Worm (Caenorhabditis elegans) whole organism, L1 larva: Measurements from ENCODE around the gene eas-1.

Experiments
- C04F5.9 ChIP-seq: sonication (generic microtip); optimal IDR thresholded peaks from 2 replicates; lab custom pipeline; 2016; ENCODE audit warnings: missing genetic modification characterization, missing compliant biosample characterization
- C16A3.4 ChIP-seq: fragments of 150-350 bp; optimal IDR thresholded peaks from 2 replicates; lab custom pipeline; 2014; ENCODE audit warnings: missing biosample characterization, missing genetic modification characterization
- F16B12.6 ChIP-seq: fragments of 150-350 bp; optimal IDR thresholded peaks from 2 replicates; lab custom pipeline; 2014; ENCODE audit warnings: missing biosample characterization, missing genetic modification characterization
- Y116A8C.19 ChIP-seq: sonication (generic microtip); optimal IDR thresholded peaks from 2 replicates; lab custom pipeline; 2016; ENCODE audit warnings: missing compliant biosample characterization, missing genetic modification characterization, borderline replicate concordance
- aly-2 ChIP-seq: fragments of 150-350 bp; optimal IDR thresholded peaks from 2 replicates; lab custom pipeline; 2014; ENCODE audit warnings: missing biosample characterization, missing genetic modification characterization
- ama-1 ChIP-seq: fragments of 150-350 bp; optimal IDR thresholded peaks from 2 replicates; lab custom pipeline; 2014
- blmp-1 ChIP-seq: fragments of 150-350 bp; optimal IDR thresholded peaks from 2 replicates; lab custom pipeline; 2014; ENCODE audit warnings: missing biosample characterization, missing genetic modification characterization
- ceh-63 ChIP-seq: fragments of 200-800 bp; sonication (Bioruptor generic); optimal IDR thresholded peaks from 2 replicates; lab custom pipeline; 2018; ENCODE audit warnings: mild to moderate bottlenecking, missing genetic modification characterization, missing compliant biosample characterization
- ces-1 ChIP-seq: fragments of 150-350 bp; optimal IDR thresholded peaks from 2 replicates; lab custom pipeline; 2014; ENCODE audit warnings: missing biosample characterization, missing genetic modification reagents, missing genetic modification characterization
- dpl-1 ChIP-seq, 3 experiments: fragments of 150-350 bp in 2 of 3; sonication (generic microtip) in 1 of 3; optimal IDR thresholded peaks; 2 replicates each; lab custom pipeline; 2014 to 2017; ENCODE audit warnings: missing biosample characterization in 3 of 3, missing genetic modification characterization in 3 of 3, missing genetic modification reagents in 3 of 3
- dsc-1 ChIP-seq: sonication (generic microtip); optimal IDR thresholded peaks from 2 replicates; lab custom pipeline; 2016; ENCODE audit warnings: mild to moderate bottlenecking, missing genetic modification characterization, missing compliant biosample characterization
- egl-13 ChIP-seq: sonication (generic microtip); optimal IDR thresholded peaks from 2 replicates; lab custom pipeline; 2016; ENCODE audit warnings: missing genotype, missing genetic modification reagents, missing genetic modification characterization, missing compliant biosample characterization
- elt-2 ChIP-seq: sonication (generic microtip); optimal IDR thresholded peaks from 2 replicates; lab custom pipeline; 2016; ENCODE audit warnings: missing genetic modification characterization, mild to moderate bottlenecking, inconsistent platforms, missing compliant biosample characterization, missing genetic modification reagents
- elt-3 ChIP-seq, 6 experiments: fragments of 150-350 bp in 1 of 6; sonication (generic microtip); optimal IDR thresholded peaks; 2 replicates each; lab custom pipeline; 2017 to 2018; ENCODE audit warnings: missing biosample characterization in 6 of 6, missing genetic modification characterization in 6 of 6, inconsistent platforms in 1 of 6
- ets-5 ChIP-seq: fragments of 200-800 bp; sonication (Bioruptor generic); IDR thresholded peaks from 2 replicates; pipeline ENCODE4 v1.3.6; 2022; ENCODE audit warnings: missing genetic modification characterization, missing compliant biosample characterization
- fkh-4 ChIP-seq: sonication (generic microtip); optimal IDR thresholded peaks from 2 replicates; lab custom pipeline; 2016; ENCODE audit warnings: missing compliant biosample characterization, missing genetic modification characterization, borderline replicate concordance
- fos-1 ChIP-seq: fragments of 150-350 bp; optimal IDR thresholded peaks from 2 replicates; lab custom pipeline; 2014; ENCODE audit warnings: missing biosample characterization, missing genetic modification characterization
- grh-1 ChIP-seq: fragments of 200-800 bp; sonication (Bioruptor generic); IDR thresholded peaks from 2 replicates; pipeline ENCODE4 v1.3.6; 2022; ENCODE audit warnings: missing genetic modification reagents, missing genetic modification characterization, missing compliant biosample characterization
- hlh-17 ChIP-seq: fragments of 200-800 bp; sonication (Bioruptor generic); optimal IDR thresholded peaks from 2 replicates; lab custom pipeline; 2018; ENCODE audit warnings: missing genetic modification characterization, mild to moderate bottlenecking, missing compliant biosample characterization, moderate library complexity, borderline replicate concordance
- jun-1 ChIP-seq: fragments of 150-350 bp; optimal IDR thresholded peaks from 2 replicates; lab custom pipeline; 2014; ENCODE audit warnings: missing biosample characterization, missing genetic modification reagents, missing genetic modification characterization
- lin-13 ChIP-seq: fragments of 150-350 bp; optimal IDR thresholded peaks from 2 replicates; lab custom pipeline; 2014; ENCODE audit warnings: missing biosample characterization, missing genetic modification reagents, missing genetic modification characterization
- lin-14 ChIP-seq: fragments of 200-800 bp; sonication (Bioruptor generic); optimal IDR thresholded peaks from 2 replicates; lab custom pipeline; 2018; ENCODE audit warnings: mild to moderate bottlenecking, missing genetic modification characterization, moderate library complexity, missing compliant biosample characterization
- lin-35 ChIP-seq, 2 experiments: fragments of 150-350 bp; optimal IDR thresholded peaks; 2 replicates each; lab custom pipeline; 2014; ENCODE audit warnings: missing biosample characterization in 2 of 2, missing genetic modification characterization in 2 of 2, missing genetic modification reagents in 2 of 2
- lin-39 ChIP-seq: fragments of 150-350 bp; optimal IDR thresholded peaks from 2 replicates; lab custom pipeline; 2014; ENCODE audit warnings: missing biosample characterization, missing genetic modification reagents, missing genetic modification characterization
- lir-3 ChIP-seq: sonication (generic microtip); optimal IDR thresholded peaks from 2 replicates; lab custom pipeline; 2016; ENCODE audit warnings: mild to moderate bottlenecking, missing genetic modification characterization, moderate library complexity, missing compliant biosample characterization; ENCODE audit not compliant: poor library complexity
- lsy-2 ChIP-seq, 2 experiments: fragments of 150-350 bp; optimal IDR thresholded peaks; 2 replicates each; lab custom pipeline; 2014; ENCODE audit warnings: missing biosample characterization in 2 of 2, missing genetic modification characterization in 2 of 2
- mab-9 ChIP-seq: fragments of 200-800 bp; sonication (Bioruptor generic); IDR thresholded peaks from 2 replicates; pipeline ENCODE4 v1.3.6; 2022; ENCODE audit warnings: missing genetic modification reagents, missing genetic modification characterization, missing compliant biosample characterization
- mdl-1 ChIP-seq, 2 experiments: fragments of 150-350 bp; optimal IDR thresholded peaks; 2 replicates each; lab custom pipeline; 2014 to 2017; ENCODE audit warnings: missing biosample characterization in 2 of 2, missing genetic modification characterization in 2 of 2, inconsistent platforms in 1 of 2
- mep-1 ChIP-seq: fragments of 150-350 bp; optimal IDR thresholded peaks from 2 replicates; lab custom pipeline; 2014; ENCODE audit warnings: missing biosample characterization, missing genetic modification characterization
- nhr-11 ChIP-seq: fragments of 150-350 bp; optimal IDR thresholded peaks from 2 replicates; lab custom pipeline; 2014; ENCODE audit warnings: missing biosample characterization, missing genetic modification characterization
- nhr-12 ChIP-seq: sonication (generic microtip); optimal IDR thresholded peaks from 2 replicates; lab custom pipeline; 2017; ENCODE audit warnings: missing biosample characterization, missing genetic modification characterization
- nhr-19 ChIP-seq: fragments of 200-800 bp; sonication (Bioruptor generic); conservative IDR thresholded peaks from 2 replicates; pipeline ENCODE4 v1.3.6; 2022; ENCODE audit warnings: missing genetic modification characterization, missing compliant biosample characterization
- nhr-20 ChIP-seq: sonication (generic microtip); optimal IDR thresholded peaks from 2 replicates; lab custom pipeline; 2016; ENCODE audit warnings: mild to moderate bottlenecking, missing genetic modification characterization, missing compliant biosample characterization
- nhr-237 ChIP-seq: fragments of 150-350 bp; optimal IDR thresholded peaks from 2 replicates; lab custom pipeline; 2014; ENCODE audit warnings: missing biosample characterization, missing genetic modification characterization
- nhr-47 ChIP-seq: sonication (generic microtip); optimal IDR thresholded peaks from 2 replicates; lab custom pipeline; 2016; ENCODE audit warnings: mild to moderate bottlenecking, missing genetic modification characterization, moderate library complexity, missing compliant biosample characterization
- nhr-76 ChIP-seq: sonication (generic microtip); optimal IDR thresholded peaks from 2 replicates; lab custom pipeline; 2017; ENCODE audit warnings: missing biosample characterization, missing genetic modification characterization
- nhr-77 ChIP-seq: fragments of 150-350 bp; optimal IDR thresholded peaks from 2 replicates; lab custom pipeline; 2014; ENCODE audit warnings: missing biosample characterization, missing genetic modification characterization
- nhr-84 ChIP-seq: sonication (generic microtip); optimal IDR thresholded peaks from 2 replicates; lab custom pipeline; 2017; ENCODE audit warnings: missing biosample characterization, missing genetic modification characterization
- nhr-85 ChIP-seq: sonication (generic microtip); peaks from one replicate; lab custom pipeline; 2016; ENCODE audit warnings: missing genetic modification characterization, inconsistent platforms, missing compliant biosample characterization
- rnt-1 ChIP-seq: sonication (generic microtip); optimal IDR thresholded peaks from 2 replicates; lab custom pipeline; 2016; ENCODE audit warnings: mild to moderate bottlenecking, missing genetic modification characterization, moderate library complexity, missing compliant biosample characterization
- skn-1 ChIP-seq: fragments of 150-350 bp; optimal IDR thresholded peaks from 2 replicates; lab custom pipeline; 2014; ENCODE audit warnings: missing biosample characterization, missing genetic modification characterization
- snpc-4 ChIP-seq: fragments of 150-350 bp; optimal IDR thresholded peaks from 2 replicates; lab custom pipeline; 2014; ENCODE audit warnings: missing biosample characterization, missing genetic modification characterization
- snu-23 ChIP-seq: sonication (generic microtip); optimal IDR thresholded peaks from 2 replicates; lab custom pipeline; 2016; ENCODE audit warnings: missing genetic modification characterization, missing compliant biosample characterization
- sox-4 ChIP-seq: sonication (generic microtip); optimal IDR thresholded peaks from 2 replicates; lab custom pipeline; 2016; ENCODE audit warnings: missing genetic modification characterization, missing compliant biosample characterization
- sptf-1 ChIP-seq: fragments of 150-350 bp; optimal IDR thresholded peaks from 2 replicates; lab custom pipeline; 2014; ENCODE audit warnings: missing biosample characterization, missing genetic modification characterization
- unc-62 ChIP-seq: fragments of 150-350 bp; optimal IDR thresholded peaks from 2 replicates; lab custom pipeline; 2014; ENCODE audit warnings: missing biosample characterization, missing genetic modification reagents, missing genetic modification characterization
- unc-86 ChIP-seq: sonication (generic microtip); optimal IDR thresholded peaks from 2 replicates; lab custom pipeline; 2016; ENCODE audit warnings: missing genetic modification characterization, missing compliant biosample characterization
- unc-98 ChIP-seq: fragments of 200-800 bp; sonication (Bioruptor generic); IDR thresholded peaks from 2 replicates; pipeline ENCODE4 v1.3.6; 2022; ENCODE audit warnings: missing genetic modification characterization, missing compliant biosample characterization
- zip-4 ChIP-seq: fragments of 200-800 bp; sonication (Bioruptor generic); optimal IDR thresholded peaks from 2 replicates; lab custom pipeline; 2018; ENCODE audit warnings: mild to moderate bottlenecking, missing genetic modification characterization, moderate library complexity, missing compliant biosample characterization
- ztf-11 ChIP-seq, 2 experiments: sonication (generic microtip); optimal IDR thresholded peaks; 2 replicates each; lab custom pipeline; 2016 to 2017; ENCODE audit warnings: missing genetic modification characterization in 2 of 2, missing biosample characterization in 1 of 2, missing compliant biosample characterization in 1 of 2
- ztf-4 ChIP-seq: fragments of 150-350 bp; optimal IDR thresholded peaks from 2 replicates; lab custom pipeline; 2014; ENCODE audit warnings: missing biosample characterization, missing genetic modification characterization

The eas-1 gene

DNA sequence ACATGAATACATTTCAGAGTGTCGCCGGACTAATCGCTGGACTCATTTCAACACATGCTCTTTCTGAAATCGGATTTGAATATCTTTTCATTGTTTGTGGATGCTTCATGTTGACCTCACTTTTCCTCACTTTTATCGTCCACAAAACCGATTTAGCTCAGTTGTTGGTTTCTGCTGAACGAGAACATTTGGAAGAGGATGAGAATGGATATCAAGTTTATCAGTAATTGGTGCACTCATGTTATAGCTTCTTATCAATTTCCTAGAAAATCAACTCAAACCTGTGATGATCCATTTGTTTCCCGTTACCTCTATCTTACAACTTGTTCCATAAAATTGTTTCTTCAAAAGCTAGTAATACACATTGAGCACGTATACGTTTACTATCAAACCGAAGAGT is 44.2 kb upstream of the eas-1 start:
- no peak for TF ChIP-seq unc-86 (tag; lab: Kevin White, UChicago)
- TF ChIP-seq nhr-85: peak; percentile 14
- TF ChIP-seq aly-2: peak; percentile 40
- TF ChIP-seq fkh-4: no peak
- TF ChIP-seq skn-1 (tag; lab: Kevin White, UChicago): no peak

DNA sequence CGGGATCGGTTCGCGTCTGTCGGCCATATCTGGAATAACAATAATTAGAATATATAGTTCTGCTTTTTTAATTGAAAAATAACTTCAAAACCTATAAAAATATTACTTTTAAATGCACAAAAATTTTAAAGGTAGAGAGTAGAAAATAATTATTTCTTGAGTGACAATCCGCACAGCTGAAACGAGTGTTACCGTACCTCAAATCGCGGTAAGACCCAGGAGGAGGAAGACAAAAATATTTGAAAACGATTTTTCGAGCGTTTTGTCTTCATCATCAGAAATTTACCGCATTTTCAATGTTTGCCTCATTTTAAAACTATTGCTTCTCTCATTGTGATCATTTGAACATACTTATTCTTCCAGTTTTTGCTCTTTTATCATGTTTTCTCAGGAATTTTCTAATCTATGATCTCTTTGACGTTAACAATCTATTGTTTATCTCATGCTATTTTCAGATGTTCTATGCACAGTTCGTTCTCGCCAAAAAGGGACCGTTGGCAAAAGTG is 41.9 kb upstream of the eas-1 start, which contains the start of the genes rpn-5 and scc-1:
Gene rpn-5, minus strand, starts transcription at position 162 of the 506 bp plus-strand sequence.
Gene scc-1, plus strand, starts transcription at position 456 of the 506 bp plus-strand sequence.
- TF ChIP-seq grh-1 (GFP tag; lab: Robert Waterston, UW) (no peak), unc-98 (GFP tag; lab: Robert Waterston, UW) (no peak), nhr-84 (no peak), C04F5.9 (tag; lab: Kevin White, UChicago) (no peak), fos-1 (tag; lab: Kevin White, UChicago) (peak; percentile 51), mep-1 (tag; lab: Kevin White, UChicago) (peak; percentile 79), nhr-19 (GFP tag; lab: Robert Waterston, UW) (peak; percentile 70), lin-13 (GFP tag; lab: Kevin White, UChicago) (peak; percentile 52), ets-5 (no peak), fkh-4 (no peak), nhr-76 (tag; lab: Kevin White, UChicago) (no peak), nhr-20 (tag; lab: Kevin White, UChicago) (peak; percentile 72), nhr-11 (tag; lab: Kevin White, UChicago) (peak; percentile 50), egl-13 (tag; lab: Kevin White, UChicago) (no peak), unc-62 (no peak), snu-23 (peak; percentile 77), rnt-1 (tag; lab: Kevin White, UChicago) (peak; percentile 77), mdl-1 (tag; optimal IDR thresholded peaks at IDR 0.05; lab: Kevin White, UChicago) (peak in 1 of 2 experiments; percentile 49), F16B12.6 (peak; percentile 44), blmp-1 (tag; lab: Kevin White, UChicago) (peak; percentile 75), aly-2 (no peak), elt-2 (tag; lab: Kevin White, UChicago) (peak; percentile 32), lsy-2 (tag; optimal IDR thresholded peaks at IDR 0.05; lab: Kevin White, UChicago) (peak; percentile 99 to 100), nhr-237 (tag; lab: Kevin White, UChicago) (no peak), lin-14 (peak; percentile 63), dpl-1 (GFP tag; optimal IDR thresholded peaks at IDR 0.05; lab: Kevin White, UChicago) (peak; percentile 91 to 95 (median 91)), ztf-4 (peak; percentile 17), ceh-63 (GFP tag; lab: Kevin White, UChicago) (no peak), nhr-12 (no peak), Y116A8C.19 (tag; lab: Kevin White, UChicago) (no peak), elt-3 (tag; optimal IDR thresholded peaks at IDR 0.05; lab: Kevin White, UChicago) (peak in 2 of 6 experiments; percentile 57 to 64), skn-1 (tag; lab: Kevin White, UChicago) (peak; percentile 100), jun-1 (tag; lab: Kevin White, UChicago) (peak; percentile 10), hlh-17 (GFP tag; lab: Kevin White, UChicago) (no peak), mab-9 (no peak), lin-35 (GFP tag; optimal IDR thresholded peaks at IDR 0.05; lab: Kevin White, UChicago) (peak; percentile 92 to 97), ces-1 (GFP tag; lab: Kevin White, UChicago) (no peak), ama-1 (lab: Kevin White, UChicago) (no peak), C16A3.4 (tag; lab: Kevin White, UChicago) (peak; percentile 84), dsc-1 (tag; lab: Kevin White, UChicago) (peak; percentile 58), nhr-85 (peak; percentile 31), sptf-1 (tag; lab: Kevin White, UChicago) (no peak), nhr-47 (tag; lab: Kevin White, UChicago) (peak; percentile 75), sox-4 (tag; lab: Kevin White, UChicago) (no peak), nhr-77 (tag; lab: Kevin White, UChicago) (peak; percentile 42), snpc-4 (tag; lab: Kevin White, UChicago) (peak; percentile 24), ztf-11 (tag; optimal IDR thresholded peaks at IDR 0.05; lab: Kevin White, UChicago) (peak in 1 of 2 experiments; percentile 15), zip-4 (GFP tag; lab: Kevin White, UChicago) (no peak), lir-3 (tag; lab: Kevin White, UChicago) (peak; percentile 66), lin-39 (tag; lab: Kevin White, UChicago) (peak; percentile 56)
